Fruit fly (Drosophila melanogaster) whole organism, adult: ENCODE results near the gene CG32022.

Source experiments
- CG11617 ChIP-seq: fragments of 200-800 bp; sonication (Bioruptor generic); optimal IDR thresholded peaks from 2 replicates; lab custom pipeline; 2017; ENCODE audit warnings: mild to moderate bottlenecking, missing biosample characterization, missing genetic modification reagents, missing genetic modification characterization
- CG12768 ChIP-seq: fragments of 200-800 bp; sonication (Bioruptor generic); optimal IDR thresholded peaks from 2 replicates; lab custom pipeline; 2017; ENCODE audit warnings: missing biosample characterization, missing genetic modification characterization, mild to moderate bottlenecking, moderate library complexity, missing genetic modification reagents
- CG14711 ChIP-seq: fragments of 200-800 bp; sonication (Bioruptor generic); optimal IDR thresholded peaks from 2 replicates; lab custom pipeline; 2018; ENCODE audit warnings: missing biosample characterization, mild to moderate bottlenecking, missing genetic modification characterization, moderate library complexity
- CG1620 ChIP-seq: fragments of 200-800 bp; sonication (Bioruptor generic); optimal IDR thresholded peaks from 2 replicates; lab custom pipeline; 2016; ENCODE audit warnings: missing biosample characterization, missing genetic modification characterization
- CG33017 ChIP-seq: fragments of 200-800 bp; sonication (Bioruptor generic); optimal IDR thresholded peaks from 2 replicates; lab custom pipeline; 2018; ENCODE audit warnings: missing biosample characterization, mild to moderate bottlenecking, missing genetic modification characterization, moderate library complexity
- CG5204 ChIP-seq: fragments of 200-800 bp; sonication (Bioruptor generic); optimal IDR thresholded peaks from 2 replicates; lab custom pipeline; 2016; ENCODE audit warnings: missing biosample characterization, missing genetic modification characterization
- CG7045 ChIP-seq: fragments of 200-800 bp; sonication (Bioruptor generic); optimal IDR thresholded peaks from 2 replicates; lab custom pipeline; 2017; ENCODE audit warnings: missing biosample characterization, mild to moderate bottlenecking, missing genetic modification characterization
- CG7101 ChIP-seq: fragments of 200-800 bp; sonication (Bioruptor generic); optimal IDR thresholded peaks from 2 replicates; lab custom pipeline; 2018; ENCODE audit warnings: missing biosample characterization, mild to moderate bottlenecking, missing genetic modification characterization, moderate library complexity
- Clk ChIP-seq: fragments of 200-800 bp; sonication (Bioruptor generic); optimal IDR thresholded peaks from 2 replicates; lab custom pipeline; 2017; ENCODE audit warnings: missing biosample characterization, missing genetic modification characterization
- Crg-1 ChIP-seq: fragments of 200-800 bp; sonication (Bioruptor generic); optimal IDR thresholded peaks from 2 replicates; lab custom pipeline; 2016; ENCODE audit warnings: missing biosample characterization, missing genetic modification characterization
- Hr96 ChIP-seq: fragments of 200-800 bp; sonication (Bioruptor generic); optimal IDR thresholded peaks from 2 replicates; lab custom pipeline; 2016; ENCODE audit warnings: missing biosample characterization, missing genetic modification characterization
- Mnt ChIP-seq: fragments of 200-800 bp; sonication (Bioruptor generic); optimal IDR thresholded peaks from 2 replicates; lab custom pipeline; 2016; ENCODE audit warnings: missing biosample characterization, mild to moderate bottlenecking, missing genetic modification characterization
- bab1 ChIP-seq: fragments of 200-800 bp; sonication (Bioruptor generic); optimal IDR thresholded peaks from 3 replicates; lab custom pipeline; 2019; ENCODE audit warnings: missing biosample characterization, mild to moderate bottlenecking, missing genetic modification characterization, moderate library complexity
- cic ChIP-seq: fragments of 200-800 bp; sonication (Bioruptor generic); optimal IDR thresholded peaks from 2 replicates; lab custom pipeline; 2017; ENCODE audit warnings: missing biosample characterization, mild to moderate bottlenecking, missing genetic modification characterization, moderate library complexity
- cnc ChIP-seq, 2 experiments: fragments of >200 bp; optimal IDR thresholded peaks; 2 replicates each; lab custom pipeline; 2017
- kay ChIP-seq: fragments of 200-800 bp; sonication (Bioruptor generic); peaks from one replicate; lab custom pipeline; 2016; ENCODE audit warnings: missing biosample characterization, missing genetic modification characterization, borderline replicate concordance
- ovo ChIP-seq: fragments of 200-800 bp; sonication (Bioruptor generic); optimal IDR thresholded peaks from 2 replicates; lab custom pipeline; 2016; ENCODE audit warnings: missing biosample characterization, missing genetic modification characterization
- pad ChIP-seq: fragments of 200-800 bp; sonication (Bioruptor generic); optimal IDR thresholded peaks from 3 replicates; lab custom pipeline; 2017; ENCODE audit warnings: missing biosample characterization, missing genetic modification characterization, mild to moderate bottlenecking, moderate library complexity, missing genetic modification reagents
- tj ChIP-seq: fragments of 200-800 bp; sonication (Bioruptor generic); optimal IDR thresholded peaks from 3 replicates; lab custom pipeline; 2017; ENCODE audit warnings: missing biosample characterization, mild to moderate bottlenecking, missing genetic modification characterization, moderate library complexity
- toe ChIP-seq: fragments of 200-800 bp; sonication (Bioruptor generic); optimal IDR thresholded peaks from 2 replicates; lab custom pipeline; 2016; ENCODE audit warnings: missing biosample characterization, missing genetic modification characterization

Gene CG32022

dm6 chr3L:8731494-8731994, 10.5 kb upstream of the CG32022 start, which contains the start of gene Cp16:
TSS of gene Cp16 (plus strand) at chr3L:8731944.
- peak; percentile 72 for TF ChIP-seq cic (GFP tag; lab: Kevin White, UChicago)
- TF ChIP-seq pad (GFP tag; lab: Kevin White, UChicago) = no peak
- no peak for TF ChIP-seq CG12768 (GFP tag; lab: Kevin White, UChicago)

DNA sequence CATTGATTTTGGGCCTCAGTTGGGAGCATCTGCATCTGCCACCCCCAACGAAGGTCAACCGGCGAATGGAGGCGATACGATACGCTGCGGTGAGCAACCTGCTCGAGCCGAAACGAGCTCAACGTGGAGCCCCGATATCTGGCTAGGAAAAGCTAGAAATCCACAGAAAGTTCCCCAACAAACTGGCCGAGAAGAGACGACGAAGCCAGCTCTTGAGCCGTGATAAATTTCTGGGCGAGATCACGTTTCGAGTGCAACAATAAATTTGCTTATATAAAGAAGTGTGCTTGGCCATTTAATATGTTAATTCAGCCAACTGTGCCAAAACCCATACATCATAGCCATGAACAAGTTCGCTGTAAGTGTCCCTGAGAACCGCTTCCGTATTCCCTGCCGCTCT, 8.5 kb upstream of the CG32022 start, which contains the start of gene Cp19:
Cp19 (plus strand) TSS at position 301 of the 400 bp plus-strand sequence.
- TF ChIP-seq CG33017 (no peak), tj (GFP tag; lab: Kevin White, UChicago) (no peak), Mnt (no peak)

- TF ChIP-seq cnc (optimal IDR thresholded peaks at IDR 0.05; lab: Kevin White, UChicago) = no peak
- TF ChIP-seq CG1620 = no peak
- TF ChIP-seq CG33017 = no peak
Observed at dm6 chr3L:8728181-8728580, 7.1 kb upstream of the CG32022 start, which contains the start of gene Cp15. TSS of gene Cp15 (plus strand) at chr3L:8728481.

- TF ChIP-seq tj (GFP tag; lab: Kevin White, UChicago) (no peak), Mnt (peak; percentile 13), cnc (optimal IDR thresholded peaks at IDR 0.05; lab: Kevin White, UChicago) (no peak), kay (GFP tag; lab: Kevin White, UChicago) (peak; percentile 78), cic (GFP tag; lab: Kevin White, UChicago) (peak; percentile 69)
Observed at dm6 chr3L:8726317-8726841, 5.3 kb upstream of the CG32022 start, which contains the start of gene Cp18. TSS of gene Cp18 (plus strand) at chr3L:8726791.

DNA sequence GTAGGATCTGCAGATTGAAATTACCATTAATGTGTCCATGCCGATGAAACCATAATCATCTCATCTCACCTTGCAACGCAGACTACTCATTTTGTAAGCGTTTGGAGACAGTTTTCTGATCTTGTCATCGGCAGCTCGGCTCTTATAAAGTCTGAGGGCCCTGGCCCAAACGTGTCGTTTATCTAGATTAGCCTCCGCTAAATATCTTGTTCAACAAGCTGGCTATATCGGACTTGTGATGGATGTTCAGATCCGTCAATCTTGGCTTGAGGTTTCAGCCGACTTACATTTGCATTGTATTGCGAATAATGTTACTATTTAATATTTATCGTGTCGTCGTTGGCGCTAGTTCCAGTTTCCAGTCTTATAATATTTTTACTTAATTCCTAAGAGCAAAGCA, 4.6 kb upstream of the CG32022 start, which contains the start of gene CG43965:
CG43965 (minus strand) TSS at position 101 of the 400 bp plus-strand sequence.
- no peak for TF ChIP-seq CG12768 (GFP tag; lab: Kevin White, UChicago)
- no peak for TF ChIP-seq CG33017
- TF ChIP-seq Hr96 = no peak

DNA sequence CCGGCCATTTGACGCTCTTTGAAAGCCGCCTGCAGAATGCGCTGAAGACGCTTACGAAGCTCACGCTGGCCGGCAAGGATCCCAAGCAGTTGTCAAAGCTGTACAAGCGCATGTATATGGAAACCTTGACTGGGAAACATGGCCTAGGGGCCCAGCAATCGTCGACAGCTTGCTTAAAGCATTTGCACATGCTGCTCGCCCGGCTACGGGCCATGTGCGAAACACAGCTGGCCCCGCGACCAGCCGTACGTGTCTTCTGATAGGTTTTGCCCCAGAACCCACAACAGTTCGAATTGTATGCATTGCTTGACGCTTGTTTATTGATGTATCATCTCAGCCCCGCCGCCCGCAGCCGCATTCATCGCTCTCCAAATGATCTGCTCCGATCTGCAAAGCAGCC, 4.2 kb upstream of the CG32022 start:
- TF ChIP-seq CG12768 (GFP tag; lab: Kevin White, UChicago) (no peak), CG14711 (tag; lab: Kevin White, UChicago) (peak; percentile 8), CG1620 (no peak), CG11617 (GFP tag; lab: Kevin White, UChicago) (no peak), CG33017 (no peak), CG7045 (GFP tag; lab: Kevin White, UChicago) (no peak), tj (GFP tag; lab: Kevin White, UChicago) (no peak), Hr96 (no peak), Clk (no peak), CG7101 (peak; percentile 49), CG5204 (no peak), toe (no peak), pad (GFP tag; lab: Kevin White, UChicago) (peak; percentile 13), cnc (optimal IDR thresholded peaks at IDR 0.05; lab: Kevin White, UChicago) (no peak), ovo (GFP tag; lab: Kevin White, UChicago) (no peak), cic (GFP tag; lab: Kevin White, UChicago) (peak; percentile 61), Mnt (peak; percentile 99), bab1 (no peak), kay (GFP tag; lab: Kevin White, UChicago) (no peak), Crg-1 (GFP tag; lab: Kevin White, UChicago) (no peak)

DNA sequence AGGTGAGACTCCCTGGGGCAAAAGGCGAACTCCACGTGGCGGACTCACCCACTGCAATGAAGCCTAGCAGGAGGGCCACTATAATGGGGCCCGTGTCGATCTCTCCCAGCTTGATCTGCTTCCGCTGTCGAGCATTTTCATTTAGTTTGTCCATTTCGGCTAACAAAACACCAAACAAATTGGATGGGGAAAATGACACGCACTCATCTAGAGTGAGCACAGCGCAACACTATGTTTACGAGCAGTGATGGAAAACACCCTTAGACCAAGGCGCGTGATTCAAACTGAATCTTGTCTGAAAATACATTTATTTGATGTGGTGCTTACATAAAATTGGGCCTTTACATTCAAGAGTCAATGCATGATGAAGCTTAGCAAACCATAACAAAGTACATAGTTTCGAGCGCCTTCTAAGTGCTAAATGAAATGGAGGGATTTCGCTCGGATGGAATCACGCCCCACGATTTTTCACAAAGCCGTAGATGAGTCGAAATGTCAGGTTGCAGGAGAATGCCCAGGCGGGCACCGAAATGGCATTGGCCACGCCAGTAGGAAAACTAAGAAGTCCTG, 997 bp downstream of the CG32022 start, which contains the start of gene SrpRbeta:
SrpRbeta (minus strand) TSS at position 236 of the 570 bp plus-strand sequence.
- no peak for TF ChIP-seq kay (GFP tag; lab: Kevin White, UChicago)
- peak; percentile 31 for TF ChIP-seq CG33017
- TF ChIP-seq CG14711 (tag; lab: Kevin White, UChicago) = peak; percentile 58
- peak; percentile 43 for TF ChIP-seq CG5204
- TF ChIP-seq CG7045 (GFP tag; lab: Kevin White, UChicago) = peak; percentile 32
- peak; percentile 75 for TF ChIP-seq CG12768 (GFP tag; lab: Kevin White, UChicago)
- peak; percentile 74 for TF ChIP-seq CG7101
- peak; percentile 36 for TF ChIP-seq toe
- TF ChIP-seq cic (GFP tag; lab: Kevin White, UChicago) = peak; percentile 29
- TF ChIP-seq Mnt = peak; percentile 80
- TF ChIP-seq cnc (optimal IDR thresholded peaks at IDR 0.05; lab: Kevin White, UChicago) = no peak
- TF ChIP-seq pad (GFP tag; lab: Kevin White, UChicago) = peak; percentile 75
- no peak for TF ChIP-seq bab1
- TF ChIP-seq Clk = peak; percentile 17
- TF ChIP-seq tj (GFP tag; lab: Kevin White, UChicago) = no peak
- no peak for TF ChIP-seq CG1620
- TF ChIP-seq CG11617 (GFP tag; lab: Kevin White, UChicago) = no peak
- no peak for TF ChIP-seq ovo (GFP tag; lab: Kevin White, UChicago)
- TF ChIP-seq Crg-1 (GFP tag; lab: Kevin White, UChicago) = no peak
- TF ChIP-seq Hr96 = peak; percentile 63
